Worm (Caenorhabditis elegans): Measurements from ENCODE around the gene F41B4.3.
"Not testable (repeated sequence)": the region's sequence is repeated elsewhere in the genome, so short reads cannot be mapped to it uniquely, and the experiment has no call there.

The F41B4.3 gene

ce11 chrX:6836065-6836527 is at the start of gene F41B4.3:
Gene F41B4.3 (minus strand): TSS chrX:6836115.
- TF ChIP-seq ceh-16 (tag; optimal IDR thresholded peaks at IDR 0.05) (no peak), nhr-23 (tag; optimal IDR thresholded peaks at IDR 0.05) (peak; percentile 30), lin-39 (tag; optimal IDR thresholded peaks at IDR 0.05) (no peak), elt-3 (tag; optimal IDR thresholded peaks at IDR 0.05) (no peak), nfya-1 (tag; optimal IDR thresholded peaks at IDR 0.05; ENCODE audit: insufficient read depth) (peak; percentile 31), tbx-2 (tag; optimal IDR thresholded peaks at IDR 0.05) (no peak), sea-2 (GFP tag; optimal IDR thresholded peaks at IDR 0.05) (no peak)

ce11 chrX:6885227-6885853 is 49.4 kb upstream of the F41B4.3 start, which contains the start of gene F41C6.7:
Gene F41C6.7 (minus strand): TSS chrX:6885277.
- TF ChIP-seq mml-1 (tag; optimal IDR thresholded peaks at IDR 0.05): no peak
- no peak for TF ChIP-seq nhr-12 (tag; optimal IDR thresholded peaks at IDR 0.05)
- no peak for TF ChIP-seq zag-1 (tag; optimal IDR thresholded peaks at IDR 0.05)
- TF ChIP-seq eor-1 (tag; optimal IDR thresholded peaks at IDR 0.05): no peak
- TF ChIP-seq nhr-28 (tag; optimal IDR thresholded peaks at IDR 0.05): no peak
- peak; percentile 88 for TF ChIP-seq elt-2 (tag; optimal IDR thresholded peaks at IDR 0.05)
- TF ChIP-seq pqm-1 (tag; optimal IDR thresholded peaks at IDR 0.05): peak; percentile 72
- TF ChIP-seq pha-4 (tag; optimal IDR thresholded peaks at IDR 0.05): peak; percentile 8

ce11 chrX:6884439-6884838 is 48.5 kb upstream of the F41B4.3 start:
- peak; percentile 48 for TF ChIP-seq pha-4 (tag; optimal IDR thresholded peaks at IDR 0.05)
- peak; percentile 5 for TF ChIP-seq pqm-1 (tag; optimal IDR thresholded peaks at IDR 0.05)
- TF ChIP-seq elt-2 (tag; optimal IDR thresholded peaks at IDR 0.05): peak; percentile 59
- no peak for TF ChIP-seq daf-12 (tag; optimal IDR thresholded peaks at IDR 0.05)

ce11 chrX:6881795-6882194 is 45.9 kb upstream of the F41B4.3 start, which contains the start of gene F41C6.6:
Gene F41C6.6 (minus strand): TSS chrX:6881895.
- not testable (repeated sequence) for TF ChIP-seq hmg-11 (tag; optimal IDR thresholded peaks at IDR 0.05); fkh-10 (GFP tag; optimal IDR thresholded peaks at IDR 0.05); mml-1 (tag; optimal IDR thresholded peaks at IDR 0.05)

- TF ChIP-seq pqm-1 (tag; optimal IDR thresholded peaks at IDR 0.05) (no peak), ZK546.5 (tag; optimal IDR thresholded peaks at IDR 0.05) (no peak), mml-1 (tag; optimal IDR thresholded peaks at IDR 0.05) (no peak), eor-1 (tag; optimal IDR thresholded peaks at IDR 0.05) (no peak), nhr-77 (tag; optimal IDR thresholded peaks at IDR 0.05) (no peak), egl-5 (tag; optimal IDR thresholded peaks at IDR 0.05) (no peak), nhr-76 (tag; optimal IDR thresholded peaks at IDR 0.05) (no peak), nhr-43 (tag; optimal IDR thresholded peaks at IDR 0.05; ENCODE audit: poor library complexity, severe bottlenecking) (no peak), zag-1 (tag; optimal IDR thresholded peaks at IDR 0.05) (no peak)
These were observed 41.5 kb upstream of the F41B4.3 start, which contains the start of gene col-173 for ce11 chrX:6877436-6877835. Gene col-173 (minus strand): TSS chrX:6877536.

ce11 chrX:6875273-6875672 is 39.4 kb upstream of the F41B4.3 start:
- no peak for TF ChIP-seq R02D3.7 (tag; optimal IDR thresholded peaks at IDR 0.05)
- no peak for TF ChIP-seq tbx-2 (tag; optimal IDR thresholded peaks at IDR 0.05)
- no peak for TF ChIP-seq aly-2 (tag; optimal IDR thresholded peaks at IDR 0.05)
- TF ChIP-seq daf-12 (tag; optimal IDR thresholded peaks at IDR 0.05): no peak
- no peak for TF ChIP-seq pha-4 (tag; optimal IDR thresholded peaks at IDR 0.05)
- TF ChIP-seq nhr-23 (tag; optimal IDR thresholded peaks at IDR 0.05): no peak
- no peak for TF ChIP-seq mml-1 (tag; optimal IDR thresholded peaks at IDR 0.05)
- TF ChIP-seq egl-5 (tag; optimal IDR thresholded peaks at IDR 0.05): no peak
- no peak for TF ChIP-seq ZK546.5 (tag; optimal IDR thresholded peaks at IDR 0.05)

ce11 chrX:6874723-6875122 is 38.8 kb upstream of the F41B4.3 start, which contains the start of gene F41C6.4:
Gene F41C6.4 (minus strand): TSS chrX:6874823.
- TF ChIP-seq nhr-25 (tag; optimal IDR thresholded peaks at IDR 0.05): no peak
- no peak for TF ChIP-seq fos-1 (tag; optimal IDR thresholded peaks at IDR 0.05)
- no peak for TF ChIP-seq pqm-1 (tag; optimal IDR thresholded peaks at IDR 0.05)
- no peak for TF ChIP-seq nhr-76 (tag; optimal IDR thresholded peaks at IDR 0.05)
- no peak for TF ChIP-seq egl-27 (tag; optimal IDR thresholded peaks at IDR 0.05)
- TF ChIP-seq unc-39 (tag; optimal IDR thresholded peaks at IDR 0.05): no peak
- TF ChIP-seq ceh-28 (tag; optimal IDR thresholded peaks at IDR 0.05): no peak
- no peak for TF ChIP-seq nhr-237 (tag; optimal IDR thresholded peaks at IDR 0.05)
- TF ChIP-seq jun-1 (tag; optimal IDR thresholded peaks at IDR 0.05): no peak
- TF ChIP-seq zag-1 (tag; optimal IDR thresholded peaks at IDR 0.05): no peak
- no peak for TF ChIP-seq ceh-16 (tag; optimal IDR thresholded peaks at IDR 0.05)
- TF ChIP-seq nhr-28 (tag; optimal IDR thresholded peaks at IDR 0.05): no peak
- TF ChIP-seq ceh-82 (tag; optimal IDR thresholded peaks at IDR 0.05): no peak
- TF ChIP-seq ceh-9 (tag; optimal IDR thresholded peaks at IDR 0.05): no peak
- no peak for TF ChIP-seq lin-39 (tag; optimal IDR thresholded peaks at IDR 0.05)

All from whole organism, L3 larva.